Fruit fly (Drosophila melanogaster): Measurements from ENCODE around the gene syd.

The syd gene

dm6 chr3L:7867036-7867787, 68.7 kb downstream of the syd start, which contains the start of gene Pdp1:
Pdp1 (minus strand) TSS chr3L:7867369.
- TF ChIP-seq CTCF (optimal IDR thresholded peaks at IDR 0.05) (no peak), CG8478 (optimal IDR thresholded peaks at IDR 0.05) (no peak)
